Fruit fly (Drosophila melanogaster): ENCODE data around the gene CG32719.

Gene CG32719

dm6 chrX:7521566-7522332 lies 26.0 kb downstream of the CG32719 start:
- TF ChIP-seq Rel (GFP tag; optimal IDR thresholded peaks at IDR 0.05) (no peak), Rel (tag; optimal IDR thresholded peaks at IDR 0.05) (no peak), ey (GFP tag; optimal IDR thresholded peaks at IDR 0.05) (no peak), OdsH (GFP tag; optimal IDR thresholded peaks at IDR 0.05) (no peak), foxo (GFP tag; optimal IDR thresholded peaks at IDR 0.05) (no peak), Vsx2 (GFP tag; optimal IDR thresholded peaks at IDR 0.05; ENCODE audit: partially characterized antibody) (no peak), jim (GFP tag; optimal IDR thresholded peaks at IDR 0.05) (no peak), Mio (GFP tag; optimal IDR thresholded peaks at IDR 0.05) (no peak), sage (GFP tag; optimal IDR thresholded peaks at IDR 0.05) (no peak), CG32264 (GFP tag; optimal IDR thresholded peaks at IDR 0.05) (no peak), sv (GFP tag; optimal IDR thresholded peaks at IDR 0.05) (no peak), CG9705 (GFP tag; optimal IDR thresholded peaks at IDR 0.05) (no peak), N (GFP tag; optimal IDR thresholded peaks at IDR 0.05) (no peak), h (GFP tag; optimal IDR thresholded peaks at IDR 0.05) (no peak)

- TF ChIP-seq Jra (GFP tag; optimal IDR thresholded peaks at IDR 0.05), result no peak
- TF ChIP-seq Mio (GFP tag; optimal IDR thresholded peaks at IDR 0.05), result no peak
- TF ChIP-seq CrebA (GFP tag; optimal IDR thresholded peaks at IDR 0.05; ENCODE audit: borderline replicate concordance), result no peak
- TF ChIP-seq Hnf4 (GFP tag; optimal IDR thresholded peaks at IDR 0.05), result no peak
- TF ChIP-seq HLH106 (tag; optimal IDR thresholded peaks at IDR 0.05), result peak; percentile 26
- TF ChIP-seq fru (GFP tag; optimal IDR thresholded peaks at IDR 0.05), result peak; percentile 32
- TF ChIP-seq Abd-B (GFP tag; optimal IDR thresholded peaks at IDR 0.05), result no peak
- peak; percentile 11 for TF ChIP-seq Sp1 (GFP tag; optimal IDR thresholded peaks at IDR 0.05)
- TF ChIP-seq Rel (GFP tag; optimal IDR thresholded peaks at IDR 0.05), result no peak
- no peak for TF ChIP-seq Rel (tag; optimal IDR thresholded peaks at IDR 0.05)
- peak; percentile 35 for TF ChIP-seq ey (GFP tag; optimal IDR thresholded peaks at IDR 0.05)
- peak; percentile 27 for TF ChIP-seq OdsH (GFP tag; optimal IDR thresholded peaks at IDR 0.05)
- peak; percentile 55 for TF ChIP-seq h (GFP tag; optimal IDR thresholded peaks at IDR 0.05)
- peak; percentile 48 for TF ChIP-seq rgr (GFP tag; optimal IDR thresholded peaks at IDR 0.05)
- TF ChIP-seq Myc (optimal IDR thresholded peaks at IDR 0.05), result no peak
- TF ChIP-seq foxo (GFP tag; optimal IDR thresholded peaks at IDR 0.05), result peak in 1 of 2 experiments; percentile 42
- no peak for TF ChIP-seq N (GFP tag; optimal IDR thresholded peaks at IDR 0.05)
- peak; percentile 28 for TF ChIP-seq psq (GFP tag; optimal IDR thresholded peaks at IDR 0.05)
- TF ChIP-seq woc (GFP tag; optimal IDR thresholded peaks at IDR 0.05), result no peak
Measured at dm6 chrX:7519812-7520211, 28.0 kb downstream of the CG32719 start.

dm6 chrX:7512769-7513168 lies 35.0 kb downstream of the CG32719 start:
- TF ChIP-seq GATAd (GFP tag; optimal IDR thresholded peaks at IDR 0.05) (no peak), Abd-B (GFP tag; optimal IDR thresholded peaks at IDR 0.05) (no peak)

dm6 chrX:7490927-7491326 lies 56.9 kb downstream of the CG32719 start:
- TF ChIP-seq Sp1 (GFP tag; optimal IDR thresholded peaks at IDR 0.05), result peak; percentile 55
- peak; percentile 56 for TF ChIP-seq dmrt93B (GFP tag; optimal IDR thresholded peaks at IDR 0.05)
- peak; percentile 56 for TF ChIP-seq psq (GFP tag; optimal IDR thresholded peaks at IDR 0.05)
- no peak for TF ChIP-seq dsf (GFP tag; optimal IDR thresholded peaks at IDR 0.05; ENCODE audit: borderline replicate concordance)
- no peak for TF ChIP-seq CG9705 (GFP tag; optimal IDR thresholded peaks at IDR 0.05)
- TF ChIP-seq OdsH (GFP tag; optimal IDR thresholded peaks at IDR 0.05), result peak; percentile 58
- TF ChIP-seq Dfd (GFP tag; optimal IDR thresholded peaks at IDR 0.05), result no peak
- no peak for TF ChIP-seq CrebA (GFP tag; optimal IDR thresholded peaks at IDR 0.05; ENCODE audit: borderline replicate concordance)
- TF ChIP-seq br (GFP tag; optimal IDR thresholded peaks at IDR 0.05), result peak; percentile 58
- no peak for TF ChIP-seq brk (GFP tag; optimal IDR thresholded peaks at IDR 0.05)
- TF ChIP-seq dl (GFP tag; optimal IDR thresholded peaks at IDR 0.05; ENCODE audit: insufficient read depth in 1 of 2, partially characterized antibody in 2 of 2), result no peak
- TF ChIP-seq foxo (GFP tag; optimal IDR thresholded peaks at IDR 0.05), result peak in 1 of 2 experiments; percentile 69
- no peak for TF ChIP-seq usp (GFP tag; optimal IDR thresholded peaks at IDR 0.05)
- TF ChIP-seq h (GFP tag; optimal IDR thresholded peaks at IDR 0.05), result peak; percentile 68
- TF ChIP-seq Dif (GFP tag; optimal IDR thresholded peaks at IDR 0.05; ENCODE audit: partially characterized antibody), result no peak
- no peak for TF ChIP-seq sv (GFP tag; optimal IDR thresholded peaks at IDR 0.05)
- TF ChIP-seq fru (GFP tag; optimal IDR thresholded peaks at IDR 0.05), result peak; percentile 68
- peak; percentile 72 for TF ChIP-seq HLH106 (tag; optimal IDR thresholded peaks at IDR 0.05)
- TF ChIP-seq ey (GFP tag; optimal IDR thresholded peaks at IDR 0.05), result peak; percentile 34
- TF ChIP-seq rgr (GFP tag; optimal IDR thresholded peaks at IDR 0.05), result peak; percentile 56
- TF ChIP-seq Hnf4 (GFP tag; optimal IDR thresholded peaks at IDR 0.05), result peak; percentile 34
